Fruit fly (Drosophila melanogaster): ENCODE results near the gene GstD5.

GstD5 gene

DNA sequence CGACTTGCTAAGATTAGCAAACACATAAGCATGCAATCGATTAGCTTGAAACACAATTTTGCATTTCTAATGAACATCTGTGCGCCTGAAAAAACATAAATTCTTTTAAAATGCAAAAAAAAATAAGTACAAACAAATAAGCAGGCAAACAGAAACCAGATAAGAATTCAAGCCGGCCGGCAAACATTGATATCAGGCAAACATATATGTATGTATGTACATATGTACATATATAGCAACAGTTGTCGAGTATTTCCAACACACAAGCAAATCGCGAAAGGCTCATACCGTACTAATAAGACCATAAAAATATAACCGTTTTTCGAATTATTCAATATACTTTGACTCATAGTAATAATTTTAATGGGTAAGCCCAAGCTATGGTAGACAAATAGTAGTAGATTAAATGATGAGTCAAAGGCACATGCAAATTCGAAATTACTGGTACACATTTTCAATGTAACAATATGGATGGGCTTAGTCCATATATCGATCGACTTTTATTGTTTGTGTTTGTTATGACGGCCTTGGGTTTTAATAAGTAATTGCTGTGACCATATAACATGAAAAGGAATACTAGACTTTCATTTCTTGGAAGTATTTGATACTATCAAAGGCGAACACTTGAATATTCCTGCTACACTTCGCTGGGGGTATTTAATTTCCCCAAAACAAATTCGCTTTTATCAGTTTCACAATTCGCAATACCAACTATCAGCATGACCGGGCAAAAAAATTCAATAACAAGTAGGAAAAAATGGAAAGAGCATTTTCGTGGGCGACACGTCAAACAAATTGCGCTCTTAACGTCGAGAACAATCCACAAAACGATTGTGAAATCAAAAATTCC is 5.5 kb upstream of the GstD5 start:
- TF ChIP-seq woc (GFP tag; optimal IDR thresholded peaks at IDR 0.05) (peak; percentile 27), foxo (GFP tag; optimal IDR thresholded peaks at IDR 0.05) (no peak), CG32264 (GFP tag; optimal IDR thresholded peaks at IDR 0.05) (peak; percentile 25), Dfd (GFP tag; optimal IDR thresholded peaks at IDR 0.05) (no peak), CrebA (GFP tag; optimal IDR thresholded peaks at IDR 0.05; ENCODE audit: borderline replicate concordance) (peak; percentile 1), fru (GFP tag; optimal IDR thresholded peaks at IDR 0.05) (peak; percentile 6), CG9705 (GFP tag; optimal IDR thresholded peaks at IDR 0.05) (peak; percentile 39)

DNA sequence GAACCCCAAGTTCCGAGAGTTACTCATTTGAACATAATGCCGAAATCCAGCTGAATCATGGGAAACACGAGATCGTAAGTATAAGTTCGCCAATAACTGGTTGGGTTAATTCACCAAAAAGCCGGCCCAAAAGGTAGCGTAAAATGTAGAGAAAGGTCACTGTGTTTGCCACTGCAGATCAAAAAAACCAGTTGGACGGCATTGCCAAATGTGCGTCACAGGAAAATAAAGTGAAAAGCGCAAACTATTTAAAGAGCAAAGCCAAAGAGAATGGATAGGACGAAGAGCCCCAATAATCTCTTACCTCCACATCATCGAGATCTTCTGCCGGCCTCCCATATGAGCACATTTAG is 4.9 kb upstream of the GstD5 start:
- TF ChIP-seq Rel (GFP tag; optimal IDR thresholded peaks at IDR 0.05) (peak; percentile 20), Rel (tag; optimal IDR thresholded peaks at IDR 0.05) (no peak), Hnf4 (GFP tag; optimal IDR thresholded peaks at IDR 0.05) (no peak), dl (GFP tag; optimal IDR thresholded peaks at IDR 0.05; ENCODE audit: insufficient read depth in 1 of 2, partially characterized antibody in 2 of 2) (peak in 1 of 2 experiments; percentile 49), Dif (GFP tag; optimal IDR thresholded peaks at IDR 0.05; ENCODE audit: partially characterized antibody) (peak; percentile 63), Mio (GFP tag; optimal IDR thresholded peaks at IDR 0.05) (no peak), rgr (GFP tag; optimal IDR thresholded peaks at IDR 0.05) (no peak), HLH106 (tag; optimal IDR thresholded peaks at IDR 0.05) (no peak), Abd-B (GFP tag; optimal IDR thresholded peaks at IDR 0.05) (no peak), brk (GFP tag; optimal IDR thresholded peaks at IDR 0.05) (no peak), sage (GFP tag; optimal IDR thresholded peaks at IDR 0.05) (no peak), usp (GFP tag; optimal IDR thresholded peaks at IDR 0.05) (no peak), fru (GFP tag; optimal IDR thresholded peaks at IDR 0.05) (no peak), Vsx2 (GFP tag; optimal IDR thresholded peaks at IDR 0.05; ENCODE audit: partially characterized antibody) (peak; percentile 49), woc (GFP tag; optimal IDR thresholded peaks at IDR 0.05) (peak; percentile 44), br (GFP tag; optimal IDR thresholded peaks at IDR 0.05) (no peak), Sp1 (GFP tag; optimal IDR thresholded peaks at IDR 0.05) (no peak), Dfd (GFP tag; optimal IDR thresholded peaks at IDR 0.05) (no peak), Jra (GFP tag; optimal IDR thresholded peaks at IDR 0.05) (no peak), CrebA (GFP tag; optimal IDR thresholded peaks at IDR 0.05; ENCODE audit: borderline replicate concordance) (peak; percentile 55), ey (GFP tag; optimal IDR thresholded peaks at IDR 0.05) (no peak)

DNA sequence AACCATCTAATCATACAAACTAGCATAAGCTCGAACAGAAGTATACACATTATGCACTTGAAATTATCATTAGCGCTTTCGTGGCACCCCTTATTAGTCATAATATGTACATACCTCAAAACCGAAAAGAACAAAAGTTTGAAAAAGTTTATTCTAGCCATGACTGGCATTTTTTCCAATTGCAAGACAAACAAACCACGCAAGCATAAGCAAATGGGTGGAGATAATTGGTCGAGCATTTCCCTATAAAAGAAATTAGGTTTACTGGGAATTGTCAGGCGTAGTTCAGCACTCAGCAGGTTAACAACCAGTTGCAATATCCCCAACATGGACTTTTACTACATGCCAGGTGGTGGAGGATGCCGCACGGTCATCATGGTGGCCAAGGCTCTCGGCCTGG is 3.9 kb upstream of the GstD5 start, which contains the start of gene GstD2:
GstD2 (plus strand) TSS at position 301 of the 400 bp plus-strand sequence.
- TF ChIP-seq Hnf4 (GFP tag; optimal IDR thresholded peaks at IDR 0.05) (no peak), h (GFP tag; optimal IDR thresholded peaks at IDR 0.05) (no peak), OdsH (GFP tag; optimal IDR thresholded peaks at IDR 0.05) (no peak), CrebA (GFP tag; optimal IDR thresholded peaks at IDR 0.05; ENCODE audit: borderline replicate concordance) (no peak), Mio (GFP tag; optimal IDR thresholded peaks at IDR 0.05) (no peak), dl (GFP tag; optimal IDR thresholded peaks at IDR 0.05; ENCODE audit: insufficient read depth in 1 of 2, partially characterized antibody in 2 of 2) (no peak), Sp1 (GFP tag; optimal IDR thresholded peaks at IDR 0.05) (no peak), Vsx2 (GFP tag; optimal IDR thresholded peaks at IDR 0.05; ENCODE audit: partially characterized antibody) (no peak), sage (GFP tag; optimal IDR thresholded peaks at IDR 0.05) (no peak), N (GFP tag; optimal IDR thresholded peaks at IDR 0.05) (no peak), Dfd (GFP tag; optimal IDR thresholded peaks at IDR 0.05) (no peak), Jra (GFP tag; optimal IDR thresholded peaks at IDR 0.05) (no peak), tai (GFP tag; optimal IDR thresholded peaks at IDR 0.05) (no peak), woc (GFP tag; optimal IDR thresholded peaks at IDR 0.05) (no peak), Myc (optimal IDR thresholded peaks at IDR 0.05) (no peak), Hr78 (GFP tag; optimal IDR thresholded peaks at IDR 0.05) (no peak), dmrt93B (GFP tag; optimal IDR thresholded peaks at IDR 0.05) (no peak), rgr (GFP tag; optimal IDR thresholded peaks at IDR 0.05) (no peak), jim (GFP tag; optimal IDR thresholded peaks at IDR 0.05) (no peak)

DNA sequence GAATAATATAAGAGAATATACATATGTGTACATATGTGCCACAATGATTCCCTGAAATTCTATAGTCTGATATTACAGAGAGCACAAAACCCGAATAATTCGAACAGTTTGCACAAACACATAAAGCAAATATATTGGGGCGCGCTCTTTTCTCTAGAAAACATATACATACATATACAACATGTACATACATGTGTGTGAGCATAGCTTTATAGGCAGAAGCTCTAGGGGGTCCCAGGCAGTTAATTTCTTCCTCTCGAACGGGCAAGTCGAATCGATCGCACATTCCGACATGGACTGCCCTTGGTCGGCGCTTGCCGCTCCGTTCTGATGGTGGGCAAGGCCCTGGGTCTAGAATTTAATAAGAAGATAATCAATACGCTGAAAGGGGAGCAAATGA is 2.7 kb upstream of the GstD5 start, which contains the start of gene GstD3:
GstD3 (plus strand) TSS at position 269 of the 400 bp plus-strand sequence.
- TF ChIP-seq Sp1 (GFP tag; optimal IDR thresholded peaks at IDR 0.05) (no peak), ey (GFP tag; optimal IDR thresholded peaks at IDR 0.05) (no peak), sv (GFP tag; optimal IDR thresholded peaks at IDR 0.05) (no peak), usp (GFP tag; optimal IDR thresholded peaks at IDR 0.05) (no peak), Vsx2 (GFP tag; optimal IDR thresholded peaks at IDR 0.05; ENCODE audit: partially characterized antibody) (no peak), Hr78 (GFP tag; optimal IDR thresholded peaks at IDR 0.05) (no peak), pan (optimal IDR thresholded peaks at IDR 0.05) (no peak), woc (GFP tag; optimal IDR thresholded peaks at IDR 0.05) (no peak), CG32264 (GFP tag; optimal IDR thresholded peaks at IDR 0.05) (no peak), sage (GFP tag; optimal IDR thresholded peaks at IDR 0.05) (no peak), Rel (GFP tag; optimal IDR thresholded peaks at IDR 0.05) (no peak), Rel (tag; optimal IDR thresholded peaks at IDR 0.05) (no peak), brk (GFP tag; optimal IDR thresholded peaks at IDR 0.05) (no peak), dsf (GFP tag; optimal IDR thresholded peaks at IDR 0.05; ENCODE audit: borderline replicate concordance) (no peak), foxo (GFP tag; optimal IDR thresholded peaks at IDR 0.05) (no peak), jim (GFP tag; optimal IDR thresholded peaks at IDR 0.05) (no peak), Hr83 (GFP tag; optimal IDR thresholded peaks at IDR 0.05; ENCODE audit: poor library complexity, severe bottlenecking) (no peak), CrebA (GFP tag; optimal IDR thresholded peaks at IDR 0.05; ENCODE audit: borderline replicate concordance) (no peak), psq (GFP tag; optimal IDR thresholded peaks at IDR 0.05) (no peak), Myc (optimal IDR thresholded peaks at IDR 0.05) (no peak)

Measured in whole organism, wandering third instar larva.